Fruit fly (Drosophila melanogaster): ENCODE data around the gene CG13362.
A peak's percentile ranks its signal among the peaks of the same experiment; 100 is the strongest.

DNA sequence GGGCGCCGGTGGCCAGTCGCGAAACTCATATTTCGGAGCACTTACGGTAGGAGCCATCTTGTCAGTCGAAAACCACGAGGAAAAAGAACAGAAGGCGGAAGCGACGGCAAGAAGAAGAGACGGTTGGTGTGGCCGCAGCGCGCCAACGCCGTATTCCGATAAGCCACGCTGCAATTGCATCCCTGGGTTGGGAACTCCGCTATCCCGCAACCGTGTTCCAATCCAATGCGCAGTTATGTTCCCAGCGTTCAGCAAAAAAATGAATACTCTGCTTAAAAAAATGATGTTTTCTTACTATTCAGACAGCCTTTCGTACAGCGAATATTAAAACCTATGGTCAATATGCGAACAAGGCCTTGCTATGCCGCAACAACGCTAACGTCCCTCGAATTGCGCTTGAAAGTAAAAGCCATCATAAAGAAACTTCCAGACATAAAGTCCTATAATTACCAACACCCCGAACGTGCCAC is 14.0 kb upstream of the CG13362 start, which contains the start of gene RpL22:
- TF ChIP-seq kay (GFP tag; ENCODE audit: borderline replicate concordance) = no peak
- peak; percentile 95 for TF ChIP-seq CG11617 (GFP tag; optimal IDR thresholded peaks at IDR 0.05)
- peak; percentile 42 for TF ChIP-seq CG33017 (tag; optimal IDR thresholded peaks at IDR 0.05)
- peak; percentile 5 for TF ChIP-seq Clk (GFP tag; optimal IDR thresholded peaks at IDR 0.05)

Measured in whole organism, adult.